Worm (Caenorhabditis elegans): ENCODE results near the gene Y44A6C.1.

ce11 chrV:20685383-20685782, 28.3 kb upstream of the Y44A6C.1 start, which contains the start of gene klf-2:
- no peak for TF ChIP-seq ceh-39 (tag; optimal IDR thresholded peaks at IDR 0.05)
- TF ChIP-seq mab-5 (tag; optimal IDR thresholded peaks at IDR 0.05) = no peak
- TF ChIP-seq nhr-12 (tag; optimal IDR thresholded peaks at IDR 0.05) = no peak
- no peak for TF ChIP-seq nhr-237 (tag; optimal IDR thresholded peaks at IDR 0.05)
- no peak for TF ChIP-seq mep-1 (tag; optimal IDR thresholded peaks at IDR 0.05)
- no peak for TF ChIP-seq nhr-28 (tag; optimal IDR thresholded peaks at IDR 0.05)
- TF ChIP-seq bed-3 (GFP tag; optimal IDR thresholded peaks at IDR 0.05) = no peak
- TF ChIP-seq pha-4 (tag; optimal IDR thresholded peaks at IDR 0.05) = no peak
- TF ChIP-seq lin-32 (GFP tag; optimal IDR thresholded peaks at IDR 0.05) = no peak

Measured in whole organism, mixed stage, embryonic.